Fruit fly (Drosophila melanogaster): Measurements from ENCODE around the gene cDIP.
A peak's percentile ranks its signal among the peaks of the same experiment; 100 is the strongest.

Gene cDIP

DNA sequence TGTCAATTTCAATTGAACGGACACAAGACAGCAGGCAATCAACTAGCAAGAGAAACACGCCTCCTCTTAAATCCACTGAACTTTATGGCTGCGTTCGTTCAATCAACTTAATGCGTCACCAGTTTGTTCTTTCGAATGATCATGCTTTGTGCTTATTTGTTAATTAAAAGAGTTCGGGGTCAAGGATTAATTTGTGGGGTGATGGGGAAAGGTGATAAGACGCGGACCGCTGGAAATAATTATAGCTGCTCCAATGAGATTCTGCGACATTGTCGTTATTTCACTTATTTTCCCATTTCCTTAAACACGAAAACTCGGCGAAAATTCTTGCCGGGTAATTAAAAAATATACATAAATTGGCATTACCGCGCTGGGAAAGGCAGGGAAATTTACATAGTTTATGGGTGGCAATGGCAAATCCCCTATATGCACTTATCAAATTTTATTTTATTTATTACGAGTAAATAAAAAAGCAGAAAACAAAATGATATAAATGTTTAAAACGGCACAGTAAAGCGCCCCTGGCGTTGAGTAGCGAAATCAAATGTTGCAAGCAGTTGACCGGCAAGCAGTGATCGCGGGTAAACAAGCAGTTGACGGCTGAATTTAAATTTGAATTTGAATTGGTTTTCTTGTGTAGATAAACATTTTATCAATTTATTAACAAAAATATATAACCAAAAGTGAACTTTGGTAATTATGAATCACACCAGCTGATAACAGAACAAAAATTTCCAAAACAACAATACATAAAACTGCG is 23.7 kb upstream of the cDIP start (continued):
- TF ChIP-seq Hmr (GFP tag; optimal IDR thresholded peaks at IDR 0.05) (peak; percentile 84), Hr3 (GFP tag; optimal IDR thresholded peaks at IDR 0.05) (peak; percentile 77), jing (GFP tag; optimal IDR thresholded peaks at IDR 0.05) (peak; percentile 61), CG4360 (GFP tag; IDR thresholded peaks at IDR 0.05) (no peak), NfI (GFP tag; optimal IDR thresholded peaks at IDR 0.05) (peak; percentile 88), Xbp1 (GFP tag; optimal IDR thresholded peaks at IDR 0.05) (peak; percentile 87), gcm2 (GFP tag; optimal IDR thresholded peaks at IDR 0.05) (peak; percentile 61), HmgZ (tag; optimal IDR thresholded peaks at IDR 0.05) (peak; percentile 83), crol (GFP tag; IDR thresholded peaks at IDR 0.05) (no peak), unc-4 (GFP tag; IDR thresholded peaks at IDR 0.05; ENCODE audit: partially characterized antibody) (no peak), Atf3 (GFP tag; optimal IDR thresholded peaks at IDR 0.05) (peak; percentile 68), lola (GFP tag; optimal IDR thresholded peaks at IDR 0.05) (peak in 1 of 3 experiments; percentile 31), CG3281 (GFP tag; optimal IDR thresholded peaks at IDR 0.05) (peak; percentile 61), CG14710 (tag; optimal IDR thresholded peaks at IDR 0.05) (peak; percentile 55), cad (GFP tag; optimal IDR thresholded peaks at IDR 0.05) (no peak), fd64A (GFP tag; optimal IDR thresholded peaks at IDR 0.05) (peak; percentile 33), en (GFP tag; optimal IDR thresholded peaks at IDR 0.05) (peak; percentile 60), maf-S (GFP tag; optimal IDR thresholded peaks at IDR 0.05) (peak; percentile 81), CG17612 (GFP tag; IDR thresholded peaks at IDR 0.05) (0 out of 2 replicates have a peak, but pooled peaks have one; percentile 21), TFAM (GFP tag; optimal IDR thresholded peaks at IDR 0.05) (no peak), CG17802 (tag; optimal IDR thresholded peaks at IDR 0.05) (peak; percentile 63), CG17912 (GFP tag; optimal IDR thresholded peaks at IDR 0.05) (peak; percentile 81), pb (GFP tag; optimal IDR thresholded peaks at IDR 0.05) (peak; percentile 74), CG10267 (tag; optimal IDR thresholded peaks at IDR 0.05) (peak; percentile 54), CG12744 (GFP tag; optimal IDR thresholded peaks at IDR 0.05) (peak; percentile 72), CG32767 (GFP tag; IDR thresholded peaks at IDR 0.05) (no peak), Xrp1 (GFP tag; IDR thresholded peaks at IDR 0.05) (peak; percentile 73), chm (GFP tag; IDR thresholded peaks at IDR 0.05) (peak; percentile 81), cas (GFP tag; IDR thresholded peaks at IDR 0.05) (no peak), z (GFP tag; IDR thresholded peaks at IDR 0.05) (no peak), stwl (tag; optimal IDR thresholded peaks at IDR 0.05) (peak; percentile 76), Camta (GFP tag; optimal IDR thresholded peaks at IDR 0.05) (peak; percentile 74), CG10959 (GFP tag; IDR thresholded peaks at IDR 0.05) (peak; percentile 69), CG10543 (GFP tag; optimal IDR thresholded peaks at IDR 0.05) (peak; percentile 64), CG14014 (GFP tag; IDR thresholded peaks at IDR 0.05) (peak; percentile 66), Deaf1 (tag; optimal IDR thresholded peaks at IDR 0.05) (no peak), CG4424 (GFP tag; optimal IDR thresholded peaks at IDR 0.05) (peak; percentile 86), CG14441 (GFP tag; IDR thresholded peaks at IDR 0.05) (peak; percentile 53; the same call in 1 of the 2 replicates), CG18476 (GFP tag; optimal IDR thresholded peaks at IDR 0.05) (peak; percentile 38), CG1647 (GFP tag; optimal IDR thresholded peaks at IDR 0.05) (peak; percentile 62), shn (GFP tag; optimal IDR thresholded peaks at IDR 0.05) (peak; percentile 83), dmrt99B (tag; optimal IDR thresholded peaks at IDR 0.05) (peak; percentile 62), tio (GFP tag; optimal IDR thresholded peaks at IDR 0.05) (peak; percentile 33), az2 (GFP tag; optimal IDR thresholded peaks at IDR 0.05) (peak; percentile 57), peb (GFP tag; IDR thresholded peaks at IDR 0.05) (no peak), HLH4C (GFP tag; IDR thresholded peaks at IDR 0.05; ENCODE audit: partially characterized antibody) (no peak), CG3407 (GFP tag; optimal IDR thresholded peaks at IDR 0.05) (peak; percentile 70), CG31224 (GFP tag; IDR thresholded peaks at IDR 0.05) (peak; percentile 67), CG34376 (GFP tag; optimal IDR thresholded peaks at IDR 0.05) (peak; percentile 83), Taf1 (GFP tag; IDR thresholded peaks at IDR 0.05) (no peak)

Data from whole organism, embryonic.